Worm (Caenorhabditis elegans): Measurements from ENCODE around the gene F37A8.5.

DNA sequence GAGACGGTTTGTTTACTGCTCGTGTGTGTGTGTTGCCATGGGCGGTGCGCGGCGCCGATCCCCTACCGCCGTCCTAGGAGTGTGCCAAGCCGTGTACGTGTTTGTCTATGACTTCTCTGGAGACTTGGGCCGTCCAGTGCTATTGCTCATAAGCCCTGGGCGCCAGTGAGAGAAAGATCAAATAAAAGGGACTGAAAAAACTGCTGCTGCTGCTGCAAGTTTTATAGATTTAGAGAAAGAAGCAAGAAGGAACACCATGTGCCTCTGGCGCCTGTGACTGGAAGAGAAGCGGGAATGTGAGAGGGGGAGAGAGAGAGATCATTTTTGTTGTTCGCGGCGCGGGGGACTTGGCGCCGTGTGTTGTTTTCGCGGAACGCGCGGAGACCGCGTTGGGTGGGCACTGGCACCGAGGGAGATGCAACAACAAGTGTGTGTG, 27.6 kb downstream of the F37A8.5 start:
- TF ChIP-seq ama-1 (optimal IDR thresholded peaks at IDR 0.05) (no peak), egl-27 (tag; optimal IDR thresholded peaks at IDR 0.05) (no peak), lin-39 (tag; optimal IDR thresholded peaks at IDR 0.05) (no peak), zag-1 (tag; optimal IDR thresholded peaks at IDR 0.05) (no peak), lin-13 (GFP tag; optimal IDR thresholded peaks at IDR 0.05) (no peak), mdl-1 (tag; optimal IDR thresholded peaks at IDR 0.05) (peak in 1 of 2 experiments; percentile 35), skn-1 (tag; optimal IDR thresholded peaks at IDR 0.05) (no peak), aly-2 (tag; optimal IDR thresholded peaks at IDR 0.05) (no peak), unc-62 (GFP tag; optimal IDR thresholded peaks at IDR 0.05) (no peak), nhr-21 (tag; optimal IDR thresholded peaks at IDR 0.05) (no peak)
